Worm (Caenorhabditis elegans) whole organism, L3 larva: ENCODE results near the gene C27F2.4.

Source experiments
- R02D3.7 ChIP-seq: fragments of 150-350 bp; optimal IDR thresholded peaks from 2 replicates; lab custom pipeline; 2014; ENCODE audit warnings: missing biosample characterization, missing genetic modification characterization
- aly-2 ChIP-seq: fragments of 150-350 bp; optimal IDR thresholded peaks from 2 replicates; lab custom pipeline; 2014; ENCODE audit warnings: missing biosample characterization, missing genetic modification characterization
- ama-1 ChIP-seq: fragments of 150-350 bp; optimal IDR thresholded peaks from 2 replicates; lab custom pipeline; 2018
- ceh-28 ChIP-seq: fragments of 150-350 bp; optimal IDR thresholded peaks from 2 replicates; lab custom pipeline; 2014; ENCODE audit warnings: missing biosample characterization, missing genetic modification reagents, missing genetic modification characterization
- daf-12 ChIP-seq: fragments of 150-350 bp; optimal IDR thresholded peaks from 2 replicates; lab custom pipeline; 2014; ENCODE audit warnings: missing biosample characterization, missing genetic modification reagents, missing genetic modification characterization
- egl-27 ChIP-seq: sonication (generic microtip); optimal IDR thresholded peaks from 4 replicates; lab custom pipeline; 2017; ENCODE audit warnings: missing biosample characterization, missing genetic modification reagents, missing genetic modification characterization
- egl-5 ChIP-seq: fragments of 150-350 bp; optimal IDR thresholded peaks from 2 replicates; lab custom pipeline; 2017; ENCODE audit warnings: missing biosample characterization, missing genetic modification reagents, missing genetic modification characterization, inconsistent platforms
- elt-1 ChIP-seq: fragments of 150-350 bp; optimal IDR thresholded peaks from 2 replicates; lab custom pipeline; 2014; ENCODE audit warnings: missing biosample characterization, missing genetic modification characterization
- elt-3 ChIP-seq, 3 experiments: fragments of 150-350 bp in 1 of 3; sonication (generic microtip) in 2 of 3; optimal IDR thresholded peaks; 2 replicates in 2 of 3; 4 replicates in 1 of 3; lab custom pipeline; 2014 to 2017; ENCODE audit warnings: missing biosample characterization in 3 of 3, missing genetic modification characterization in 3 of 3
- eor-1 ChIP-seq, 2 experiments: fragments of 150-350 bp; optimal IDR thresholded peaks; 2 replicates each; lab custom pipeline; 2014 to 2018; ENCODE audit warnings: missing biosample characterization in 2 of 2, missing genetic modification characterization in 2 of 2
- fkh-2 ChIP-seq: fragments of 150-350 bp; optimal IDR thresholded peaks from 2 replicates; lab custom pipeline; 2014; ENCODE audit warnings: missing biosample characterization, missing genetic modification reagents, missing genetic modification characterization
- fos-1 ChIP-seq: fragments of 150-350 bp; optimal IDR thresholded peaks from 2 replicates; lab custom pipeline; 2014; ENCODE audit warnings: missing biosample characterization, missing genetic modification characterization
- hmg-11 ChIP-seq: sonication (generic microtip); optimal IDR thresholded peaks from 2 replicates; lab custom pipeline; 2016; ENCODE audit warnings: missing genetic modification characterization, missing compliant biosample characterization
- lin-15B ChIP-seq: fragments of 150-350 bp; optimal IDR thresholded peaks from 2 replicates; lab custom pipeline; 2014; ENCODE audit warnings: missing biosample characterization, missing genetic modification characterization
- lin-39 ChIP-seq: fragments of 150-350 bp; optimal IDR thresholded peaks from 2 replicates; lab custom pipeline; 2018; ENCODE audit warnings: missing biosample characterization, missing genetic modification reagents, missing genetic modification characterization
- mml-1 ChIP-seq: fragments of 150-350 bp; sonication (generic microtip); optimal IDR thresholded peaks from 3 replicates; lab custom pipeline; 2014; ENCODE audit warnings: missing biosample characterization, missing genetic modification characterization
- nfya-1 ChIP-seq: sonication (generic microtip); optimal IDR thresholded peaks from 2 replicates; lab custom pipeline; 2017; ENCODE audit warnings: missing genetic modification characterization, mild to moderate bottlenecking, missing compliant biosample characterization, antibody characterized with exemption, moderate library complexity; ENCODE audit not compliant: insufficient read depth
- nhr-11 ChIP-seq: fragments of 150-350 bp; optimal IDR thresholded peaks from 2 replicates; lab custom pipeline; 2014; ENCODE audit warnings: missing biosample characterization, missing genetic modification characterization
- nhr-23 ChIP-seq: fragments of 150-350 bp; optimal IDR thresholded peaks from 2 replicates; lab custom pipeline; 2014; ENCODE audit warnings: missing biosample characterization, missing genetic modification reagents, missing genetic modification characterization
- nhr-25 ChIP-seq: sonication (generic microtip); optimal IDR thresholded peaks from 2 replicates; lab custom pipeline; 2017; ENCODE audit warnings: missing biosample characterization, missing genetic modification characterization
- nhr-28 ChIP-seq: fragments of 150-350 bp; optimal IDR thresholded peaks from 2 replicates; lab custom pipeline; 2014; ENCODE audit warnings: missing biosample characterization, missing genetic modification characterization
- nhr-76 ChIP-seq: fragments of 150-350 bp; sonication (generic microtip); optimal IDR thresholded peaks from 5 replicates; lab custom pipeline; 2014; ENCODE audit warnings: missing biosample characterization, missing genetic modification characterization
- nhr-77 ChIP-seq: fragments of 150-350 bp; optimal IDR thresholded peaks from 2 replicates; lab custom pipeline; 2014; ENCODE audit warnings: missing biosample characterization, missing genetic modification characterization
- pha-4 ChIP-seq: fragments of 150-350 bp; optimal IDR thresholded peaks from 2 replicates; lab custom pipeline; 2014; ENCODE audit warnings: missing biosample characterization, missing genetic modification reagents, missing genetic modification characterization
- pqm-1 ChIP-seq: fragments of 150-350 bp; optimal IDR thresholded peaks from 2 replicates; lab custom pipeline; 2017; ENCODE audit warnings: missing biosample characterization, missing genetic modification characterization, inconsistent platforms
- sea-2 ChIP-seq: fragments of 150-350 bp; sonication (generic microtip); optimal IDR thresholded peaks from 4 replicates; lab custom pipeline; 2014; ENCODE audit warnings: missing biosample characterization, missing genetic modification reagents, missing genetic modification characterization
- skn-1 ChIP-seq: fragments of 150-350 bp; optimal IDR thresholded peaks from 2 replicates; lab custom pipeline; 2014; ENCODE audit warnings: missing biosample characterization, missing genetic modification characterization
- snpc-4 ChIP-seq: fragments of 150-350 bp; optimal IDR thresholded peaks from 2 replicates; lab custom pipeline; 2014; ENCODE audit warnings: missing biosample characterization, missing genetic modification characterization
- unc-39 ChIP-seq: sonication (generic microtip); optimal IDR thresholded peaks from 4 replicates; lab custom pipeline; 2017; ENCODE audit warnings: missing biosample characterization, missing genetic modification characterization
- unc-62 ChIP-seq: fragments of 150-350 bp; sonication (generic microtip); optimal IDR thresholded peaks from 4 replicates; lab custom pipeline; 2014; ENCODE audit warnings: missing biosample characterization, missing genetic modification reagents, missing genetic modification characterization
- ztf-11 ChIP-seq: fragments of 150-350 bp; optimal IDR thresholded peaks from 2 replicates; lab custom pipeline; 2014; ENCODE audit warnings: missing biosample characterization, missing genetic modification characterization
- ztf-4 ChIP-seq: fragments of 150-350 bp; optimal IDR thresholded peaks from 2 replicates; lab custom pipeline; 2014; ENCODE audit warnings: missing biosample characterization, missing genetic modification characterization

Gene C27F2.4

ce11 chrIII:4951210-4951609, 8.9 kb downstream of the C27F2.4 start:
- TF ChIP-seq hmg-11 (tag; lab: Kevin White, UChicago) (peak; percentile 6), lin-39 (tag; lab: Kevin White, UChicago) (peak; percentile 66), nfya-1 (peak; percentile 43), elt-1 (tag; lab: Kevin White, UChicago) (no peak), egl-5 (tag; lab: Kevin White, UChicago) (peak; percentile 26)

- TF ChIP-seq sea-2 (GFP tag; lab: Kevin White, UChicago) (no peak), nhr-11 (peak; percentile 17), pha-4 (tag; lab: Kevin White, UChicago) (peak; percentile 16), skn-1 (tag; lab: Kevin White, UChicago) (no peak), snpc-4 (tag; lab: Kevin White, UChicago) (peak; percentile 18), nfya-1 (peak; percentile 86), fos-1 (tag; lab: Kevin White, UChicago) (no peak), lin-39 (tag; lab: Kevin White, UChicago) (peak; percentile 65), mml-1 (tag; lab: Kevin White, UChicago) (no peak), hmg-11 (tag; lab: Kevin White, UChicago) (peak; percentile 58), nhr-77 (tag; lab: Kevin White, UChicago) (no peak), lin-15B (tag; lab: Kevin White, UChicago) (peak; percentile 37), ceh-28 (tag; lab: Kevin White, UChicago) (no peak)
- TF ChIP-seq, all 47 proteins: peak for 7
These were observed 9.8 kb downstream of the C27F2.4 start for ce11 chrIII:4950345-4950744.

ce11 chrIII:4948631-4949030, 11.5 kb downstream of the C27F2.4 start:
- TF ChIP-seq ceh-28 (tag; lab: Kevin White, UChicago) (no peak), egl-5 (tag; lab: Kevin White, UChicago) (no peak), lin-39 (tag; lab: Kevin White, UChicago) (peak; percentile 6), nfya-1 (peak; percentile 9)

ce11 chrIII:4947352-4947751, 12.8 kb downstream of the C27F2.4 start:
- TF ChIP-seq nhr-76 (tag; lab: Kevin White, UChicago), result no peak
- TF ChIP-seq pqm-1 (tag; lab: Kevin White, UChicago), result no peak
- TF ChIP-seq nhr-23 (tag; lab: Kevin White, UChicago), result no peak
- no peak for TF ChIP-seq ztf-11
- peak; percentile 58 for TF ChIP-seq nfya-1
- no peak for TF ChIP-seq ztf-4
- peak; percentile 47 for TF ChIP-seq hmg-11 (tag; lab: Kevin White, UChicago)
- no peak for TF ChIP-seq aly-2 (tag; lab: Kevin White, UChicago)
- peak; percentile 77 for TF ChIP-seq lin-39 (tag; lab: Kevin White, UChicago)
- TF ChIP-seq snpc-4 (tag; lab: Kevin White, UChicago), result no peak
- no peak for TF ChIP-seq nhr-11

- TF ChIP-seq nhr-77 (tag; lab: Kevin White, UChicago) (no peak), nhr-76 (tag; lab: Kevin White, UChicago) (no peak), egl-5 (tag; lab: Kevin White, UChicago) (no peak), eor-1 (tag; optimal IDR thresholded peaks at IDR 0.05; lab: Kevin White, UChicago) (no peak), elt-1 (tag; lab: Kevin White, UChicago) (no peak), mml-1 (tag; lab: Kevin White, UChicago) (no peak), nhr-11 (no peak), pqm-1 (tag; lab: Kevin White, UChicago) (no peak), ztf-11 (no peak), unc-62 (GFP tag; lab: Kevin White, UChicago) (no peak), nfya-1 (no peak), egl-27 (tag; lab: Kevin White, UChicago) (no peak), ama-1 (lab: Kevin White, UChicago) (no peak)
These were observed 15.9 kb downstream of the C27F2.4 start, which contains the start of gene ntl-9 for ce11 chrIII:4944213-4944612. ntl-9 (plus strand) TSS chrIII:4944513.

- TF ChIP-seq nhr-28 (tag; lab: Kevin White, UChicago) (no peak), egl-5 (tag; lab: Kevin White, UChicago) (no peak), nhr-23 (tag; lab: Kevin White, UChicago) (no peak), unc-62 (GFP tag; lab: Kevin White, UChicago) (no peak), R02D3.7 (no peak)
- TF ChIP-seq, all 47 proteins: peak for 0
These were observed 20.8 kb downstream of the C27F2.4 start, which contains the start of gene rpb-2 for ce11 chrIII:4939267-4939666. rpb-2 (plus strand) TSS chrIII:4939567.

- TF ChIP-seq nhr-77 (tag; lab: Kevin White, UChicago), result no peak
- no peak for TF ChIP-seq daf-12 (tag; lab: Kevin White, UChicago)
- no peak for TF ChIP-seq nhr-23 (tag; lab: Kevin White, UChicago)
- no peak for TF ChIP-seq mml-1 (tag; lab: Kevin White, UChicago)
- no peak for TF ChIP-seq unc-39 (tag; lab: Kevin White, UChicago)
- no peak for TF ChIP-seq nhr-11
- no peak for TF ChIP-seq pha-4 (tag; lab: Kevin White, UChicago)
- no peak for TF ChIP-seq aly-2 (tag; lab: Kevin White, UChicago)
- no peak for TF ChIP-seq elt-3 (tag; optimal IDR thresholded peaks at IDR 0.05; lab: Kevin White, UChicago)
- TF ChIP-seq fkh-2 (tag; lab: Kevin White, UChicago), result no peak
- no peak for TF ChIP-seq lin-15B (tag; lab: Kevin White, UChicago)
- no peak for TF ChIP-seq eor-1 (tag; optimal IDR thresholded peaks at IDR 0.05; lab: Kevin White, UChicago)
- no peak for TF ChIP-seq hmg-11 (tag; lab: Kevin White, UChicago)
- TF ChIP-seq nhr-25, result no peak
These were observed 23.1 kb downstream of the C27F2.4 start, which contains the start of gene fsn-1 for ce11 chrIII:4937022-4937421. fsn-1 (plus strand) TSS chrIII:4937322.
